Worm (Caenorhabditis elegans): Measurements from ENCODE around the gene B0410.1.

ce11 chrX:2939526-2939925 is 45.2 kb downstream of the B0410.1 start:
- TF ChIP-seq him-1 (tag; optimal IDR thresholded peaks at IDR 0.05) = no peak
- TF ChIP-seq dao-5 (tag; optimal IDR thresholded peaks at IDR 0.05) = no peak
